Fruit fly (Drosophila melanogaster) whole organism, embryonic: ENCODE results near the gene CG4218.

Experiments used
- Bgb ChIP-seq: fragments of 200-800 bp; sonication (Bioruptor generic); IDR thresholded peaks from 2 replicates; pipeline ENCODE4 v1.3.6; 2022; ENCODE audit warnings: missing biosample characterization, missing genetic modification characterization; ENCODE audit not compliant: partially characterized antibody
- Bteb2 ChIP-seq: fragments of 200-800 bp; sonication (Bioruptor generic); optimal IDR thresholded peaks from 2 replicates; lab custom pipeline; 2016; ENCODE audit warnings: missing biosample characterization, missing genetic modification characterization
- CG11504 ChIP-seq: fragments of 200-800 bp; sonication (Bioruptor generic); optimal IDR thresholded peaks from 3 replicates; lab custom pipeline; 2019; ENCODE audit warnings: missing biosample characterization, mild to moderate bottlenecking, missing genetic modification characterization, moderate library complexity
- CG12071 ChIP-seq: fragments of 200-800 bp; sonication (Bioruptor generic); optimal IDR thresholded peaks from 3 replicates; lab custom pipeline; 2018; ENCODE audit warnings: missing biosample characterization, mild to moderate bottlenecking, missing genetic modification characterization
- CG12659 ChIP-seq: fragments of 200-800 bp; sonication (Bioruptor generic); optimal IDR thresholded peaks from 3 replicates; lab custom pipeline; 2017; ENCODE audit warnings: mild to moderate bottlenecking, missing biosample characterization, missing genetic modification reagents, missing genetic modification characterization
- CG13624 ChIP-seq: fragments of 200-800 bp; sonication (Bioruptor generic); optimal IDR thresholded peaks from 2 replicates; lab custom pipeline; 2016; ENCODE audit warnings: missing biosample characterization, missing genetic modification characterization
- CG14050 ChIP-seq: fragments of 200-800 bp; sonication (Bioruptor generic); IDR thresholded peaks from 3 replicates; pipeline ENCODE4 v1.3.6; 2022; ENCODE audit warnings: missing biosample characterization, missing genetic modification characterization
- CG14710 ChIP-seq: fragments of 200-800 bp; sonication (Bioruptor generic); optimal IDR thresholded peaks from 3 replicates; lab custom pipeline; 2019; ENCODE audit warnings: missing biosample characterization, mild to moderate bottlenecking, missing genetic modification characterization, moderate library complexity
- CG1602 ChIP-seq: fragments of 200-800 bp; sonication (Bioruptor generic); optimal IDR thresholded peaks from 3 replicates; lab custom pipeline; 2016; ENCODE audit warnings: missing biosample characterization, missing genetic modification characterization
- CG17829 ChIP-seq: fragments of 200-800 bp; optimal IDR thresholded peaks from 2 replicates; lab custom pipeline; 2019; ENCODE audit warnings: missing biosample characterization, mild to moderate bottlenecking, missing genetic modification characterization, moderate library complexity
- CG2116 ChIP-seq: fragments of 200-800 bp; sonication (Bioruptor generic); optimal IDR thresholded peaks from 3 replicates; lab custom pipeline; 2018; ENCODE audit warnings: missing biosample characterization, mild to moderate bottlenecking, missing genetic modification characterization
- CG31441 ChIP-seq: fragments of 200-800 bp; sonication (Bioruptor generic); IDR thresholded peaks from 2 replicates; pipeline ENCODE4 v1.3.6; 2022; ENCODE audit warnings: missing biosample characterization, missing genetic modification characterization
- CG32532 ChIP-seq: fragments of 200-800 bp; sonication (Bioruptor generic); IDR thresholded peaks from 2 replicates; pipeline ENCODE4 v1.3.6; 2022; ENCODE audit warnings: missing biosample characterization, missing genetic modification characterization
- CG3407 ChIP-seq: fragments of 200-800 bp; sonication (Bioruptor generic); optimal IDR thresholded peaks from 2 replicates; lab custom pipeline; 2018; ENCODE audit warnings: missing biosample characterization, mild to moderate bottlenecking, missing genetic modification characterization
- CG4424 ChIP-seq: fragments of 200-800 bp; sonication (Bioruptor generic); optimal IDR thresholded peaks from 3 replicates; lab custom pipeline; 2016; ENCODE audit warnings: missing biosample characterization, missing genetic modification characterization
- CG7271 ChIP-seq: fragments of 200-800 bp; sonication (Bioruptor generic); optimal IDR thresholded peaks from 2 replicates; lab custom pipeline; 2018; ENCODE audit warnings: missing biosample characterization, mild to moderate bottlenecking, missing genetic modification characterization, moderate library complexity
- CG8388 ChIP-seq: fragments of 200-800 bp; sonication (Bioruptor generic); optimal IDR thresholded peaks from 2 replicates; lab custom pipeline; 2019; ENCODE audit warnings: missing biosample characterization, mild to moderate bottlenecking, missing genetic modification characterization, moderate library complexity
- CG8924 ChIP-seq: fragments of 200-800 bp; optimal IDR thresholded peaks from 3 replicates; lab custom pipeline; 2019; ENCODE audit warnings: missing biosample characterization, mild to moderate bottlenecking, missing genetic modification characterization, moderate library complexity
- Camta ChIP-seq: fragments of 200-800 bp; sonication (Bioruptor generic); optimal IDR thresholded peaks from 2 replicates; lab custom pipeline; 2016; ENCODE audit warnings: missing biosample characterization, missing genetic modification characterization
- Chrac-16 ChIP-seq: fragments of 200-800 bp; sonication (Bioruptor generic); optimal IDR thresholded peaks from 3 replicates; lab custom pipeline; 2016; ENCODE audit warnings: missing biosample characterization, missing genetic modification characterization
- CoRest ChIP-seq: fragments of 200-800 bp; sonication (Bioruptor generic); optimal IDR thresholded peaks from 3 replicates; lab custom pipeline; 2018; ENCODE audit warnings: missing biosample characterization, mild to moderate bottlenecking, missing genetic modification characterization, moderate library complexity
- Dbx ChIP-seq: fragments of 200-800 bp; sonication (Bioruptor generic); IDR thresholded peaks from 3 replicates; pipeline ENCODE4 v1.3.6; 2022; ENCODE audit warnings: missing biosample characterization, missing genetic modification characterization
- E2f2 ChIP-seq: fragments of 200-800 bp; sonication (Bioruptor generic); IDR thresholded peaks from 2 replicates; pipeline ENCODE4 v1.3.6; 2022; ENCODE audit warnings: missing biosample characterization, missing genetic modification characterization
- Hmr ChIP-seq: fragments of 200-800 bp; sonication (Bioruptor generic); optimal IDR thresholded peaks from 3 replicates; lab custom pipeline; 2017; ENCODE audit warnings: mild to moderate bottlenecking, missing biosample characterization, missing genetic modification reagents, missing genetic modification characterization
- Hsf ChIP-seq: fragments of 200-800 bp; sonication (Bioruptor generic); optimal IDR thresholded peaks from 3 replicates; lab custom pipeline; 2016; ENCODE audit warnings: missing biosample characterization, missing genetic modification characterization
- Neu2 ChIP-seq: fragments of 200-800 bp; sonication (Bioruptor generic); optimal IDR thresholded peaks from 3 replicates; lab custom pipeline; 2016; ENCODE audit warnings: missing biosample characterization, missing genetic modification characterization, borderline replicate concordance
- Stat92E ChIP-seq, 3 experiments: fragments of >200 bp in 2 of 3; fragments of 200-800 bp in 1 of 3; sonication (Bioruptor generic) in 1 of 3; optimal IDR thresholded peaks; 2 replicates each; lab custom pipeline; 2017 to 2019; ENCODE audit warnings: missing biosample characterization in 3 of 3, missing genetic modification characterization in 3 of 3, mild to moderate bottlenecking in 1 of 3, moderate library complexity in 1 of 3
- Vsx1 ChIP-seq: fragments of 200-800 bp; sonication (Bioruptor generic); optimal IDR thresholded peaks from 2 replicates; lab custom pipeline; 2017; ENCODE audit warnings: missing biosample characterization, mild to moderate bottlenecking, missing genetic modification characterization, missing genetic modification reagents
- Xrp1 ChIP-seq: fragments of 200-800 bp; sonication (Bioruptor generic); IDR thresholded peaks from 2 replicates; pipeline ENCODE4 v1.3.6; 2022; ENCODE audit warnings: missing biosample characterization, missing genetic modification characterization
- ap ChIP-seq: fragments of 200-800 bp; sonication (Bioruptor generic); IDR thresholded peaks from 2 replicates; pipeline ENCODE4 v1.3.6; 2022; ENCODE audit warnings: missing biosample characterization, missing genetic modification characterization
- bigmax ChIP-seq: fragments of 200-800 bp; sonication (Bioruptor generic); optimal IDR thresholded peaks from 2 replicates; lab custom pipeline; 2018; ENCODE audit warnings: missing biosample characterization, mild to moderate bottlenecking, missing genetic modification characterization
- chn ChIP-seq: fragments of 200-800 bp; sonication (Bioruptor generic); optimal IDR thresholded peaks from 2 replicates; lab custom pipeline; 2016; ENCODE audit warnings: missing biosample characterization, missing genetic modification characterization
- dmrt99B ChIP-seq: fragments of 200-800 bp; sonication (Bioruptor generic); optimal IDR thresholded peaks from 2 replicates; lab custom pipeline; 2018; ENCODE audit warnings: missing biosample characterization, mild to moderate bottlenecking, missing genetic modification characterization, moderate library complexity
- dysf ChIP-seq: fragments of 200-800 bp; sonication (Bioruptor generic); IDR thresholded peaks from 3 replicates; pipeline ENCODE4 v1.3.6; 2022; ENCODE audit warnings: missing biosample characterization, missing genetic modification characterization
- eve ChIP-seq, 2 experiments: fragments of >200 bp; optimal IDR thresholded peaks; 2 replicates each; lab custom pipeline; 2017; ENCODE audit warnings: missing biosample characterization in 2 of 2, missing genetic modification characterization in 2 of 2
- ewg ChIP-seq: fragments of 200-800 bp; sonication (Bioruptor generic); optimal IDR thresholded peaks from 3 replicates; lab custom pipeline; 2017; ENCODE audit warnings: mild to moderate bottlenecking, missing biosample characterization, missing genetic modification reagents, missing genetic modification characterization
- gcm2 ChIP-seq: fragments of 200-800 bp; sonication (Bioruptor generic); optimal IDR thresholded peaks from 2 replicates; lab custom pipeline; 2016; ENCODE audit warnings: missing biosample characterization, missing genetic modification characterization
- h ChIP-seq: fragments of >200 bp; optimal IDR thresholded peaks from 2 replicates; lab custom pipeline; 2017
- ind ChIP-seq: fragments of 200-800 bp; sonication (Bioruptor generic); optimal IDR thresholded peaks from 3 replicates; lab custom pipeline; 2016; ENCODE audit warnings: missing biosample characterization, missing genetic modification characterization
- insv ChIP-seq, 2 experiments: fragments of 200-800 bp; sonication (Bioruptor generic); optimal IDR thresholded peaks; 3 replicates each; lab custom pipeline; 2016 to 2018; ENCODE audit warnings: missing biosample characterization in 2 of 2, missing genetic modification characterization in 2 of 2
- lov ChIP-seq, 2 experiments: fragments of 200-800 bp in 1 of 2; fragments of >200 bp in 1 of 2; sonication (Bioruptor generic) in 1 of 2; IDR thresholded peaks in 1 of 2; optimal IDR thresholded peaks in 1 of 2; 2 replicates in 1 of 2; 3 replicates in 1 of 2; pipeline versions ENCODE4 v1.3.6 to Lab custom; 2017 to 2022; ENCODE audit warnings: missing biosample characterization in 1 of 2, missing genetic modification characterization in 1 of 2
- nmo ChIP-seq: fragments of 200-800 bp; sonication (Bioruptor generic); optimal IDR thresholded peaks from 2 replicates; lab custom pipeline; 2018; ENCODE audit warnings: missing biosample characterization, mild to moderate bottlenecking, missing genetic modification characterization, moderate library complexity
- phol ChIP-seq: fragments of 200-800 bp; sonication (Bioruptor generic); optimal IDR thresholded peaks from 3 replicates; lab custom pipeline; 2018; ENCODE audit warnings: missing biosample characterization, mild to moderate bottlenecking, missing genetic modification characterization, moderate library complexity
- prd ChIP-seq, 3 experiments: fragments of >200 bp in 2 of 3; fragments of 200-800 bp in 1 of 3; sonication (Bioruptor generic) in 1 of 3; optimal IDR thresholded peaks in 2 of 3; IDR thresholded peaks in 1 of 3; 2 replicates in 2 of 3; 3 replicates in 1 of 3; pipeline versions ENCODE4 v1.3.6 to Lab custom; 2017 to 2022; ENCODE audit warnings: missing biosample characterization in 1 of 3, missing genetic modification characterization in 1 of 3
- pzg ChIP-seq: fragments of 200-800 bp; sonication (Bioruptor generic); optimal IDR thresholded peaks from 3 replicates; lab custom pipeline; 2018; ENCODE audit warnings: missing biosample characterization, mild to moderate bottlenecking, missing genetic modification characterization, moderate library complexity
- sc ChIP-seq, 3 experiments: fragments of >200 bp in 2 of 3; fragments of 200-800 bp in 1 of 3; sonication (Bioruptor generic) in 1 of 3; optimal IDR thresholded peaks; 2 replicates in 2 of 3; 3 replicates in 1 of 3; lab custom pipeline; 2017; ENCODE audit warnings: mild to moderate bottlenecking in 1 of 3, missing biosample characterization in 1 of 3, missing genetic modification characterization in 1 of 3, missing genetic modification reagents in 1 of 3
- trem ChIP-seq: fragments of 200-800 bp; optimal IDR thresholded peaks from 3 replicates; lab custom pipeline; 2019; ENCODE audit warnings: missing biosample characterization, mild to moderate bottlenecking, missing genetic modification characterization, moderate library complexity
- ttk ChIP-seq: fragments of 200-800 bp; sonication (Bioruptor generic); IDR thresholded peaks from 2 replicates; pipeline ENCODE4 v2.1.2; 2022; ENCODE audit warnings: missing biosample characterization, missing genetic modification characterization

The CG4218 gene

DNA sequence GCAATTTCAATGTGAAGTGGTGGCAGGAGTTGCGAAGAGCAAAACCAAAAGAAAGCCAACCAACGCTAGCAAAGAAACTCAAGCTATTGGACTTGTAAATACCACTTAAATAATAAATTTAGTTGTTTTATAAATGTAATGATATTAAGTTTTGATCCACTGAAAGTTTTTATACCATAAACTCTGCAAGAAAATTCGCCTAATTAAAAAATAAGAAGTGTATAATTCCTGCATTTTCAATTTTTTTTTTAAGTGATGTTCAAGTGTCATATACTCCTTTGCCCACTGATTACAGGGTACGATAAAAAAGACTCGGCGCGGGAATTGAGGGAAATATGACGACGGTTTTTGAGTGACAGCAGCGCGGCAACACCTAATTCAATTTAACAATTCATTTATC is 29.7 kb downstream of the CG4218 start (continued):
- TF ChIP-seq ind: peak; percentile 23
- no peak for TF ChIP-seq Dbx
- TF ChIP-seq eve (GFP tag; optimal IDR thresholded peaks at IDR 0.05; lab: Kevin White, UChicago): peak in 1 of 2 experiments; percentile 38
- TF ChIP-seq CG2116: peak; percentile 20
- peak; percentile 5 for TF ChIP-seq Bteb2 (GFP tag; lab: Kevin White, UChicago)
- peak; percentile 35 for TF ChIP-seq dmrt99B (tag; lab: Kevin White, UChicago)
- TF ChIP-seq Hmr: peak; percentile 39
- TF ChIP-seq insv (GFP tag; optimal IDR thresholded peaks at IDR 0.05; lab: Kevin White, UChicago): no peak
- TF ChIP-seq gcm2 (GFP tag; lab: Kevin White, UChicago): no peak
- TF ChIP-seq trem (tag; lab: Kevin White, UChicago): peak; percentile 21
- no peak for TF ChIP-seq CG12071 (GFP tag; lab: Kevin White, UChicago)
- TF ChIP-seq Neu2 (GFP tag; lab: Kevin White, UChicago): no peak
- TF ChIP-seq ttk: peak; percentile 60
- TF ChIP-seq CG14050 (GFP tag; lab: Robert Waterston, UW): peak; percentile 46; the same call in 2 of the 3 replicates
- TF ChIP-seq pzg (GFP tag; lab: Kevin White, UChicago): no peak
- peak; percentile 50 for TF ChIP-seq CG8924 (tag; lab: Kevin White, UChicago)
- no peak for TF ChIP-seq bigmax (GFP tag; lab: Kevin White, UChicago)
- peak; percentile 69 for TF ChIP-seq Xrp1 (GFP tag; lab: Robert Waterston, UW)
- TF ChIP-seq Chrac-16 (GFP tag; lab: Kevin White, UChicago): peak; percentile 41
- TF ChIP-seq Hsf (GFP tag; lab: Kevin White, UChicago): peak; percentile 45
- TF ChIP-seq CG14710 (tag; lab: Kevin White, UChicago): peak; percentile 47
- peak; percentile 26 for TF ChIP-seq CG3407 (GFP tag; lab: Kevin White, UChicago)
- peak; percentile 52 for TF ChIP-seq CoRest (tag; lab: Kevin White, UChicago)
- TF ChIP-seq dysf (GFP tag; lab: Robert Waterston, UW): peak; percentile 46; the same call in 1 of the 3 replicates
- TF ChIP-seq CG32532 (GFP tag; lab: Robert Waterston, UW): no peak
- peak; percentile 41 for TF ChIP-seq CG1602 (GFP tag; lab: Kevin White, UChicago)
- TF ChIP-seq chn (GFP tag; lab: Kevin White, UChicago): peak; percentile 47
- peak; percentile 26 for TF ChIP-seq CG17829 (tag; lab: Kevin White, UChicago)
- TF ChIP-seq CG11504 (tag; lab: Kevin White, UChicago): peak; percentile 74
- TF ChIP-seq ap (GFP tag; lab: Robert Waterston, UW): no peak; the same call in 1 of the 2 replicates
- peak; percentile 58 for TF ChIP-seq CG31441
- TF ChIP-seq CG13624 (GFP tag; lab: Kevin White, UChicago): no peak
- TF ChIP-seq phol: peak; percentile 54
- no peak for TF ChIP-seq sc (optimal IDR thresholded peaks at IDR 0.05; lab: Kevin White, UChicago)
- TF ChIP-seq sc (GFP tag; optimal IDR thresholded peaks at IDR 0.05; lab: Kevin White, UChicago): peak; percentile 57
- TF ChIP-seq CG12659: peak; percentile 6
- peak; percentile 62 for TF ChIP-seq CG8388 (GFP tag; lab: Kevin White, UChicago)
- no peak for TF ChIP-seq Camta (GFP tag; lab: Kevin White, UChicago)
- TF ChIP-seq nmo (GFP tag; lab: Kevin White, UChicago): peak; percentile 60
- no peak for TF ChIP-seq Bgb (GFP tag; lab: Robert Waterston, UW)
- TF ChIP-seq Stat92E (GFP tag; optimal IDR thresholded peaks at IDR 0.05; lab: Kevin White, UChicago): no peak
- TF ChIP-seq E2f2 (GFP tag; lab: Robert Waterston, UW): peak; percentile 42; the same call in 1 of the 2 replicates
- peak; percentile 59 for TF ChIP-seq CG4424 (GFP tag; lab: Kevin White, UChicago)
- TF ChIP-seq Vsx1 (GFP tag; lab: Kevin White, UChicago): peak; percentile 12
- TF ChIP-seq lov (optimal IDR thresholded peaks at IDR 0.05; lab: Kevin White, UChicago): no peak
- TF ChIP-seq lov (GFP tag; IDR thresholded peaks at IDR 0.05; lab: Robert Waterston, UW): no peak
- no peak for TF ChIP-seq CG7271 (tag; lab: Kevin White, UChicago)
- TF ChIP-seq prd (optimal IDR thresholded peaks at IDR 0.05; lab: Kevin White, UChicago): no peak
- TF ChIP-seq prd (GFP tag; IDR thresholded peaks at IDR 0.05; lab: Robert Waterston, UW): peak; percentile 66; the same call in 2 of the 3 replicates
- peak; percentile 42 for TF ChIP-seq ewg (GFP tag; lab: Kevin White, UChicago)
- no peak for TF ChIP-seq h
